Fruit fly (Drosophila melanogaster): ENCODE data around the gene Df31.

- TF ChIP-seq CTCF (optimal IDR thresholded peaks at IDR 0.05): no peak
- no peak for TF ChIP-seq CG8478 (optimal IDR thresholded peaks at IDR 0.05)
Observed at dm6 chr2L:21624472-21624787, 5.3 kb downstream of the Df31 start.
